Worm (Caenorhabditis elegans) whole organism, L4 larva: Measurements from ENCODE around the gene C18H9.5.

ENCODE experiments used
- F49E8.2 ChIP-seq: sonication (generic microtip); optimal IDR thresholded peaks from 2 replicates; lab custom pipeline; 2016; ENCODE audit warnings: missing compliant biosample characterization, mild to moderate bottlenecking, missing genetic modification characterization, borderline replicate concordance
- daf-16 ChIP-seq, 3 experiments: sonication (generic microtip); optimal IDR thresholded peaks; 2 replicates each; lab custom pipeline; 2016 to 2017; ENCODE audit warnings: missing genetic modification characterization in 3 of 3, missing genetic modification reagents in 3 of 3, mild to moderate bottlenecking in 2 of 3, missing compliant biosample characterization in 2 of 3, missing biosample characterization in 1 of 3, moderate library complexity in 1 of 3
- fos-1 ChIP-seq: fragments of 150-350 bp; optimal IDR thresholded peaks from 2 replicates; lab custom pipeline; 2014; ENCODE audit warnings: missing biosample characterization, missing genetic modification characterization
- hmg-1.1 ChIP-seq: fragments of 200-800 bp; sonication (Bioruptor generic); IDR thresholded peaks from 2 replicates; pipeline ENCODE4 v1.3.6; 2022; ENCODE audit warnings: missing genetic modification reagents, missing genetic modification characterization, missing compliant biosample characterization
- lin-39 ChIP-seq: fragments of 150-350 bp; optimal IDR thresholded peaks from 2 replicates; lab custom pipeline; 2014; ENCODE audit warnings: missing biosample characterization, missing genetic modification reagents, missing genetic modification characterization
- nhr-11 ChIP-seq: fragments of 150-350 bp; optimal IDR thresholded peaks from 2 replicates; lab custom pipeline; 2014; ENCODE audit warnings: missing biosample characterization, missing genetic modification characterization
- unc-39 ChIP-seq: sonication (generic microtip); optimal IDR thresholded peaks from 2 replicates; lab custom pipeline; 2017; ENCODE audit warnings: missing biosample characterization, missing genetic modification characterization
- ztf-11 ChIP-seq: fragments of 150-350 bp; optimal IDR thresholded peaks from 2 replicates; lab custom pipeline; 2014; ENCODE audit warnings: missing biosample characterization, missing genetic modification characterization

- TF ChIP-seq daf-16 (GFP tag; optimal IDR thresholded peaks at IDR 0.05; lab: Kevin White, UChicago) (no peak), daf-16 (tag; optimal IDR thresholded peaks at IDR 0.05; lab: Kevin White, UChicago) (peak; percentile 17), ztf-11 (tag; lab: Kevin White, UChicago) (no peak), fos-1 (tag; lab: Kevin White, UChicago) (no peak), nhr-11 (tag; lab: Kevin White, UChicago) (peak; percentile 39), unc-39 (tag; lab: Kevin White, UChicago) (no peak), F49E8.2 (tag; lab: Kevin White, UChicago) (no peak), lin-39 (no peak), hmg-1.1 (GFP tag; lab: Robert Waterston, UW) (peak; percentile 56; the same call in 1 of the 2 replicates)
These were observed 11.6 kb downstream of the C18H9.5 start, which contains the start of gene gyf-1 for ce11 chrII:6683663-6684285.
